Worm (Caenorhabditis elegans): ENCODE data around the gene gbh-1.

DNA sequence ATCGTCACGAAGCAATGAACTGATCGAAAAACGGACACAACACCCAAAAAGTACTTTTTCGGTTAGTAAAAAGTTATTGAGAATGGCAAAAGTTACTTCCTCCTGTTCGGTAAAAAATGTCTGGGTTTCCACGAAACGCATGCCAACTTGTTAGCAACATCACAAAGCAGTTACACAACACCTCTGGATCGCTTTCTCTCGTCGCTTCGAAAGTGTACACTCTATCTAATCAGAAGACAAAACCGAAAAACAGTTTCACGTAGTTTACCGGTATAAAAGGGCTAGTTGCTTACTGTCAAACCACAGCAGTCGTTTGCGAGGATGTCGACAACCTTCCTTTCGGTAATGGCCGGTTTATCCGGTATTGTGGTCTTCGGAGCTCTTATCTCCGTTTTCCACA, 13.3 kb upstream of the gbh-1 start, which contains the start of gene col-80:
- TF ChIP-seq T22C8.4 (GFP tag; IDR thresholded peaks at IDR 0.05) (no peak), ztf-29 (GFP tag; IDR thresholded peaks at IDR 0.05) (no peak), flt-1 (GFP tag; IDR thresholded peaks at IDR 0.05) (no peak), ref-1 (GFP tag; conservative IDR thresholded peaks at IDR 0.05) (no peak), cog-1 (tag; optimal IDR thresholded peaks at IDR 0.05) (no peak), klf-2 (GFP tag; conservative IDR thresholded peaks at IDR 0.05) (no peak), med-1 (GFP tag; optimal IDR thresholded peaks at IDR 0.05; ENCODE audit: insufficient read depth) (no peak), ztf-23 (GFP tag; IDR thresholded peaks at IDR 0.05) (no peak)
